Worm (Caenorhabditis elegans) whole organism, L4/young adult: ENCODE measurements around the gene svh-5.

Source experiments
- W03F9.2 ChIP-seq: fragments of 150-350 bp; optimal IDR thresholded peaks from 2 replicates; lab custom pipeline; 2014; ENCODE audit warnings: missing biosample characterization, missing genetic modification characterization
- dao-5 ChIP-seq: sonication (generic microtip); optimal IDR thresholded peaks from 2 replicates; lab custom pipeline; 2016; ENCODE audit warnings: missing genotype, missing genetic modification characterization, moderate library complexity, missing compliant biosample characterization
- him-1 ChIP-seq: sonication (generic microtip); optimal IDR thresholded peaks from 2 replicates; lab custom pipeline; 2016; ENCODE audit warnings: missing genotype, missing genetic modification reagents, missing genetic modification characterization, missing compliant biosample characterization

DNA sequence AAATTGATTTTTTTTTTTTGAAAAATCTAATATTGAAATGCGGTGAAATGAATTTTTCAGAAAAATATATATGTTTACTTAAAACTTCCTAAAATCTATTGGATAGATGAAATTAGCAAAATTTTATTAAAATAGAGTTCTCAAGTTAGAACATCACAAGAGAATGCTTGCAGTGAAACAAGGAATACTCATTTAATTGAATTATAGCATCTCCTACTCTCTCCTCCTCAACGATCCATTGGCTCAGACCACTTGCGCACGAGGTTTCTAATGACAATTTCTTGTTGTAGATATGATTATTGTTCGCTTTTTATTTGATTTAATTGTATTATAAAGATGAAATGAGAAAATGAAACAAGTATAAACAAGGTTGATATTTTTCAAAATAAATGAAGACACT, 55.8 kb downstream of the svh-5 start:
- TF ChIP-seq him-1 (tag; lab: Kevin White, UChicago) (no peak), W03F9.2 (no peak), dao-5 (tag; lab: Kevin White, UChicago) (no peak)
